Fruit fly (Drosophila melanogaster) whole organism, adult: ENCODE measurements around the gene CG10907.

Experiments
- CG5204 ChIP-seq: fragments of 200-800 bp; sonication (Bioruptor generic); optimal IDR thresholded peaks from 2 replicates; lab custom pipeline; 2016; ENCODE audit warnings: missing biosample characterization, missing genetic modification characterization
- Clk ChIP-seq: fragments of 200-800 bp; sonication (Bioruptor generic); optimal IDR thresholded peaks from 2 replicates; lab custom pipeline; 2017; ENCODE audit warnings: missing biosample characterization, missing genetic modification characterization
- cic ChIP-seq: fragments of 200-800 bp; sonication (Bioruptor generic); optimal IDR thresholded peaks from 2 replicates; lab custom pipeline; 2017; ENCODE audit warnings: missing biosample characterization, mild to moderate bottlenecking, missing genetic modification characterization, moderate library complexity

DNA sequence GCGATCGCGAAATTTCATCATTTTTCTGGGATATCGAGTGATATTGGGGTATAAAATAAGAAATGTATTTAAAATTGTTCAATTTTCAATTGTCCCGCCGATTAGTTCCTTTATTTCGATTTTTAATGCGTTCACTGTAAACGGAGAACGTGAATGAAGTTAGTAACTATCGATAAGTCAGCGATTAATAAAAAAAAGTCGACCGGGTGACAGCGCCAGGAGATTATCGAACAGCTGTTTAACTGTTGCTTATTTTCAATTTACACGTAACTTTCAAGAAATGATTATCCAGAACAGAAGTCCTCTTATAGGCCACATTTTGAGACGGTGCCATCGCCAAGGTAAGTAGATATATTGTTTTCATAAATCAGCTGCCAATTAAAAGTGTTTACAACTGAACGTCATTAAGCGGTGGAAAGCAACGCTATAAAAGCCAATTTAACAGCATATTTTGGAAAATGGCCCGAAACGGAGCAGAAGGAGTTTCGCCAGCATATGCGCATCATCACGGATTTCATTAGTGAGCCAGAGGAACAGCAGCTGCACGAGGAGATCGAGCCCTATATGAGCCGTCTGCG, 22.0 kb downstream of the CG10907 start, which contains the start of gene CG14130:
- TF ChIP-seq Clk (GFP tag; lab: Kevin White, UChicago) (no peak), cic (GFP tag; lab: Kevin White, UChicago) (no peak), CG5204 (GFP tag; lab: Kevin White, UChicago) (no peak)
